Worm (Caenorhabditis elegans) whole organism, mixed stage, embryonic: Measurements from ENCODE around the gene flp-26.

Experiments used
- ceh-83 ChIP-seq: fragments of 200-800 bp; sonication (Bioruptor generic); optimal IDR thresholded peaks from 2 replicates; lab custom pipeline; 2018; ENCODE audit warnings: mild to moderate bottlenecking, missing genetic modification characterization, missing compliant biosample characterization
- drap-1 ChIP-seq: fragments of 200-800 bp; sonication (Bioruptor generic); optimal IDR thresholded peaks from 3 replicates; lab custom pipeline; 2018; ENCODE audit warnings: mild to moderate bottlenecking, missing genetic modification characterization, missing compliant biosample characterization
- elt-3 ChIP-seq: fragments of 150-350 bp; optimal IDR thresholded peaks from 2 replicates; lab custom pipeline; 2014; ENCODE audit warnings: missing biosample characterization, missing genetic modification characterization
- lin-13 ChIP-seq: fragments of 150-350 bp; optimal IDR thresholded peaks from 2 replicates; lab custom pipeline; 2014; ENCODE audit warnings: missing biosample characterization, missing genetic modification characterization
- mab-5 ChIP-seq: fragments of 150-350 bp; optimal IDR thresholded peaks from 2 replicates; lab custom pipeline; 2014; ENCODE audit warnings: missing biosample characterization, missing genetic modification characterization
- mep-1 ChIP-seq: fragments of 150-350 bp; optimal IDR thresholded peaks from 2 replicates; lab custom pipeline; 2017; ENCODE audit warnings: missing biosample characterization, missing genetic modification reagents, missing genetic modification characterization, inconsistent platforms
- pha-4 ChIP-seq: fragments of 150-350 bp; optimal IDR thresholded peaks from 2 replicates; lab custom pipeline; 2018; ENCODE audit warnings: missing biosample characterization, missing genetic modification reagents, missing genetic modification characterization
- sem-2 ChIP-seq: fragments of 200-800 bp; sonication (Bioruptor generic); optimal IDR thresholded peaks from 2 replicates; lab custom pipeline; 2018; ENCODE audit warnings: mild to moderate bottlenecking, missing genetic modification characterization, missing compliant biosample characterization
- tbx-8 ChIP-seq: fragments of 200-800 bp; sonication (Bioruptor generic); optimal IDR thresholded peaks from 2 replicates; lab custom pipeline; 2018; ENCODE audit warnings: mild to moderate bottlenecking, missing genetic modification characterization, moderate library complexity, missing compliant biosample characterization
- unc-39 ChIP-seq: fragments of 150-350 bp; optimal IDR thresholded peaks from 2 replicates; lab custom pipeline; 2014; ENCODE audit warnings: missing biosample characterization, missing genetic modification characterization
- ztf-11 ChIP-seq: fragments of 150-350 bp; optimal IDR thresholded peaks from 2 replicates; lab custom pipeline; 2014; ENCODE audit warnings: missing biosample characterization, missing genetic modification characterization

DNA sequence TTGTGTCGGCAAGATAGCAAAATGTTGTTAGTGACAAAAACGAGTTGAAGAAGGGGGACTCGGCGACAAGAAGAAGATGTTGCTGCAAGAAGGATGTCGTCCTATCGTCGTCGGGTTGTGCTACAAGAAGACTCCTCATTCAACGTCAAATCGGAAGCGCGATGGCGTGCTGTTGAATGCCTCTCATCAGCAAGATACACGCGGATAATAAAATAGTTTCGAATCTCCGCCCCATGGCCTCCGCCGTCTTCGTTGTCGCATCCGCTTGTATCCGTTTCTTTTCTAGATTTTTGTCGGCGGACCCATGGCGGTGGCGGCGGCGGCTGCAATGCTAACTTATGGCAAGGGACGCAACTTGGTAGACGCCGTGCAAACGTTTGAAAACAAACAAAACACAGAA is 9.1 kb downstream of the flp-26 start:
- TF ChIP-seq lin-13 (tag; lab: Kevin White, UChicago) (no peak), tbx-8 (GFP tag; lab: Kevin White, UChicago) (no peak), unc-39 (no peak), ceh-83 (GFP tag; lab: Kevin White, UChicago) (no peak), ztf-11 (tag; lab: Kevin White, UChicago) (no peak), pha-4 (tag; lab: Kevin White, UChicago) (no peak), mep-1 (tag; lab: Kevin White, UChicago) (no peak), mab-5 (tag; lab: Kevin White, UChicago) (no peak), elt-3 (tag; lab: Kevin White, UChicago) (no peak), sem-2 (GFP tag; lab: Kevin White, UChicago) (no peak), drap-1 (GFP tag; lab: Kevin White, UChicago) (no peak)
